Fruit fly (Drosophila melanogaster) whole organism, wandering third instar larva: ENCODE data around the gene CG5079.
A peak's percentile ranks its signal among the peaks of the same experiment; 100 is the strongest.

Source experiments
- Abd-B ChIP-seq: fragments of >200 bp; optimal IDR thresholded peaks from 2 replicates; lab custom pipeline; 2017; ENCODE audit warnings: missing biosample characterization, missing genetic modification characterization
- CG32264 ChIP-seq: fragments of 200-800 bp; sonication (Bioruptor generic); optimal IDR thresholded peaks from 2 replicates; lab custom pipeline; 2016; ENCODE audit warnings: missing biosample characterization, missing genetic modification characterization
- CG9705 ChIP-seq: fragments of 200-800 bp; sonication (Bioruptor generic); optimal IDR thresholded peaks from 2 replicates; lab custom pipeline; 2018; ENCODE audit warnings: missing biosample characterization, mild to moderate bottlenecking, missing genetic modification characterization
- CrebA ChIP-seq: fragments of 200-800 bp; sonication (Bioruptor generic); optimal IDR thresholded peaks from 2 replicates; lab custom pipeline; 2016; ENCODE audit warnings: missing biosample characterization, mild to moderate bottlenecking, missing genetic modification characterization, borderline replicate concordance
- Dfd ChIP-seq: fragments of >200 bp; optimal IDR thresholded peaks from 2 replicates; lab custom pipeline; 2017; ENCODE audit warnings: missing biosample characterization, missing genetic modification characterization
- Dif ChIP-seq: fragments of 200-275, 200-300 bp; sonication (Bioruptor generic); optimal IDR thresholded peaks from 2 replicates; lab custom pipeline; 2018; ENCODE audit warnings: missing biosample characterization, missing genetic modification characterization; ENCODE audit not compliant: partially characterized antibody
- GATAd ChIP-seq: sonication (Bioruptor generic); optimal IDR thresholded peaks from 2 replicates; lab custom pipeline; 2016; ENCODE audit warnings: missing biosample characterization, missing genetic modification characterization
- HLH106 ChIP-seq: fragments of 200-800 bp; optimal IDR thresholded peaks from 3 replicates; lab custom pipeline; 2019; ENCODE audit warnings: missing biosample characterization, mild to moderate bottlenecking, missing genetic modification characterization, moderate library complexity
- Hnf4 ChIP-seq: fragments of 200-800 bp; sonication (Bioruptor generic); optimal IDR thresholded peaks from 2 replicates; lab custom pipeline; 2016; ENCODE audit warnings: missing biosample characterization, mild to moderate bottlenecking, missing genetic modification characterization
- Hr78 ChIP-seq: fragments of >200 bp; optimal IDR thresholded peaks from 2 replicates; lab custom pipeline; 2017; ENCODE audit warnings: missing biosample characterization, missing genetic modification characterization
- Hr83 ChIP-seq: fragments of 200-300 bp; sonication (Bioruptor generic); optimal IDR thresholded peaks from 2 replicates; lab custom pipeline; 2016; ENCODE audit warnings: missing biosample characterization, mild to moderate bottlenecking, missing genetic modification characterization, moderate library complexity; ENCODE audit not compliant: poor library complexity, severe bottlenecking
- Jra ChIP-seq: sonication (Bioruptor generic); optimal IDR thresholded peaks from 2 replicates; lab custom pipeline; 2016; ENCODE audit warnings: missing biosample characterization, missing genetic modification characterization
- Mio ChIP-seq: sonication (Bioruptor generic); optimal IDR thresholded peaks from 2 replicates; lab custom pipeline; 2016; ENCODE audit warnings: missing biosample characterization, missing genetic modification characterization
- Myc ChIP-seq: fragments of >200 bp; optimal IDR thresholded peaks from 2 replicates; lab custom pipeline; 2017
- N ChIP-seq: fragments of >200 bp; optimal IDR thresholded peaks from 2 replicates; lab custom pipeline; 2018; ENCODE audit warnings: missing biosample characterization, missing external identifiers, missing genetic modification characterization
- OdsH ChIP-seq: fragments of 200-800 bp; sonication (Bioruptor generic); optimal IDR thresholded peaks from 2 replicates; lab custom pipeline; 2016; ENCODE audit warnings: missing biosample characterization, mild to moderate bottlenecking, missing genetic modification characterization
- Rel ChIP-seq, 2 experiments: fragments of 200-800 bp; sonication (Bioruptor generic) in 1 of 2; optimal IDR thresholded peaks; 2 replicates in 1 of 2; 3 replicates in 1 of 2; lab custom pipeline; 2016 to 2019; ENCODE audit warnings: mild to moderate bottlenecking in 2 of 2, missing biosample characterization in 2 of 2, missing genetic modification characterization in 2 of 2, moderate library complexity in 1 of 2
- Sp1 ChIP-seq: fragments of 200-800 bp; sonication (Bioruptor generic); optimal IDR thresholded peaks from 3 replicates; lab custom pipeline; 2019; ENCODE audit warnings: missing biosample characterization, mild to moderate bottlenecking, missing genetic modification characterization, moderate library complexity
- Vsx2 ChIP-seq: fragments of 200-300, 225-300 bp; sonication (Bioruptor generic); optimal IDR thresholded peaks from 2 replicates; lab custom pipeline; 2018; ENCODE audit warnings: missing biosample characterization, missing genetic modification characterization; ENCODE audit not compliant: partially characterized antibody
- br ChIP-seq: fragments of 200-800 bp; sonication (Bioruptor generic); optimal IDR thresholded peaks from 2 replicates; lab custom pipeline; 2016; ENCODE audit warnings: missing biosample characterization, missing genetic modification characterization
- brk ChIP-seq: fragments of 200-800 bp; sonication (Bioruptor generic); optimal IDR thresholded peaks from 2 replicates; lab custom pipeline; 2016; ENCODE audit warnings: missing biosample characterization, mild to moderate bottlenecking, missing genetic modification characterization
- dl ChIP-seq, 2 experiments: fragments of 175-275, 200-275 bp in 1 of 2; fragments of 200-275 bp in 1 of 2; sonication (Bioruptor generic); optimal IDR thresholded peaks; lab custom pipeline; 2018; ENCODE audit warnings: mild to moderate bottlenecking in 2 of 2, missing biosample characterization in 2 of 2, missing genetic modification characterization in 2 of 2, moderate library complexity in 2 of 2; ENCODE audit not compliant: partially characterized antibody in 2 of 2, insufficient read depth in 1 of 2
- dmrt93B ChIP-seq: fragments of 200-800 bp; sonication (Bioruptor generic); optimal IDR thresholded peaks from 2 replicates; lab custom pipeline; 2018; ENCODE audit warnings: missing biosample characterization, mild to moderate bottlenecking, missing genetic modification characterization
- dsf ChIP-seq: sonication (Bioruptor generic); optimal IDR thresholded peaks from 2 replicates; lab custom pipeline; 2016; ENCODE audit warnings: missing biosample characterization, missing genetic modification characterization, borderline replicate concordance
- ey ChIP-seq: fragments of 200-800 bp; sonication (Bioruptor generic); optimal IDR thresholded peaks from 2 replicates; lab custom pipeline; 2016; ENCODE audit warnings: missing biosample characterization, missing genetic modification characterization
- foxo ChIP-seq, 2 experiments: fragments of 200-800 bp; sonication (Bioruptor generic); optimal IDR thresholded peaks; 2 replicates in 1 of 2; 3 replicates in 1 of 2; lab custom pipeline; 2016 to 2017; ENCODE audit warnings: missing biosample characterization in 2 of 2, missing genetic modification characterization in 2 of 2
- fru ChIP-seq: fragments of 200-800 bp; sonication (Bioruptor generic); optimal IDR thresholded peaks from 3 replicates; lab custom pipeline; 2016; ENCODE audit warnings: missing biosample characterization, mild to moderate bottlenecking, missing genetic modification characterization
- h ChIP-seq: fragments of 200-800 bp; sonication (Bioruptor generic); optimal IDR thresholded peaks from 3 replicates; lab custom pipeline; 2016; ENCODE audit warnings: missing biosample characterization, mild to moderate bottlenecking, missing genetic modification characterization
- jim ChIP-seq: fragments of 175-275, 200-325 bp; sonication (Bioruptor generic); optimal IDR thresholded peaks from 2 replicates; lab custom pipeline; 2016; ENCODE audit warnings: missing biosample characterization, mild to moderate bottlenecking, missing genetic modification characterization
- lola ChIP-seq: fragments of >200 bp; optimal IDR thresholded peaks from 2 replicates; lab custom pipeline; 2017; ENCODE audit warnings: missing biosample characterization, missing genetic modification characterization
- pan ChIP-seq: fragments of >200 bp; optimal IDR thresholded peaks from 2 replicates; lab custom pipeline; 2017
- psq ChIP-seq: fragments of 200-800 bp; sonication (Bioruptor generic); optimal IDR thresholded peaks from 3 replicates; lab custom pipeline; 2017; ENCODE audit warnings: missing biosample characterization, mild to moderate bottlenecking, missing genetic modification characterization, moderate library complexity
- rgr ChIP-seq: fragments of 200-800 bp; sonication (Bioruptor generic); optimal IDR thresholded peaks from 3 replicates; lab custom pipeline; 2016; ENCODE audit warnings: missing biosample characterization, mild to moderate bottlenecking, missing genetic modification characterization
- sage ChIP-seq: fragments of 200-800 bp; sonication (Bioruptor generic); optimal IDR thresholded peaks from 2 replicates; lab custom pipeline; 2016; ENCODE audit warnings: missing biosample characterization, mild to moderate bottlenecking, missing genetic modification characterization
- sv ChIP-seq: fragments of 200-800 bp; sonication (Bioruptor generic); optimal IDR thresholded peaks from 3 replicates; lab custom pipeline; 2016; ENCODE audit warnings: missing biosample characterization, missing genetic modification characterization
- usp ChIP-seq: fragments of >200 bp; optimal IDR thresholded peaks from 2 replicates; lab custom pipeline; 2017; ENCODE audit warnings: missing biosample characterization, missing genetic modification characterization
- woc ChIP-seq: sonication (Bioruptor generic); optimal IDR thresholded peaks from 2 replicates; lab custom pipeline; 2016; ENCODE audit warnings: missing biosample characterization, mild to moderate bottlenecking, missing genetic modification characterization

CG5079 gene

dm6 chr3R:25647577-25648257, 34.3 kb downstream of the CG5079 start:
- TF ChIP-seq psq (GFP tag; lab: Kevin White, UChicago) (no peak), Vsx2 (GFP tag; lab: Kevin White, UChicago) (no peak), Dif (GFP tag; lab: Kevin White, UChicago) (peak; percentile 34), Dfd (GFP tag; lab: Kevin White, UChicago) (no peak), CG9705 (GFP tag; lab: Kevin White, UChicago) (no peak), Sp1 (GFP tag; lab: Kevin White, UChicago) (peak; percentile 18), fru (GFP tag; lab: Kevin White, UChicago) (peak; percentile 32), dsf (GFP tag; lab: Kevin White, UChicago) (no peak), Hnf4 (peak; percentile 33), woc (GFP tag; lab: Kevin White, UChicago) (peak; percentile 6), HLH106 (tag; lab: Kevin White, UChicago) (no peak), brk (no peak), CrebA (GFP tag; lab: Kevin White, UChicago) (no peak), jim (GFP tag; lab: Kevin White, UChicago) (no peak), pan (lab: Kevin White, UChicago) (no peak), br (GFP tag; lab: Kevin White, UChicago) (peak; percentile 17), sage (no peak), Jra (GFP tag; lab: Kevin White, UChicago) (no peak), h (GFP tag; lab: Kevin White, UChicago) (peak; percentile 50), ey (GFP tag; lab: Kevin White, UChicago) (peak; percentile 13), Hr83 (GFP tag; lab: Kevin White, UChicago) (peak; percentile 23), Myc (no peak), OdsH (no peak), Rel (GFP tag; optimal IDR thresholded peaks at IDR 0.05; lab: Kevin White, UChicago) (no peak), Rel (tag; optimal IDR thresholded peaks at IDR 0.05; lab: Kevin White, UChicago) (peak; percentile 36), sv (no peak), dmrt93B (GFP tag; lab: Kevin White, UChicago) (peak; percentile 4), CG32264 (no peak), rgr (GFP tag; lab: Kevin White, UChicago) (peak; percentile 15)

- no peak for TF ChIP-seq CG32264
- TF ChIP-seq HLH106 (tag; lab: Kevin White, UChicago): peak; percentile 32
- no peak for TF ChIP-seq rgr (GFP tag; lab: Kevin White, UChicago)
- no peak for TF ChIP-seq br (GFP tag; lab: Kevin White, UChicago)
- TF ChIP-seq Jra (GFP tag; lab: Kevin White, UChicago): no peak
- no peak for TF ChIP-seq Sp1 (GFP tag; lab: Kevin White, UChicago)
- TF ChIP-seq dmrt93B (GFP tag; lab: Kevin White, UChicago): no peak
- no peak for TF ChIP-seq Dfd (GFP tag; lab: Kevin White, UChicago)
- no peak for TF ChIP-seq Hr78 (GFP tag; lab: Kevin White, UChicago)
- TF ChIP-seq h (GFP tag; lab: Kevin White, UChicago): no peak
- TF ChIP-seq pan (lab: Kevin White, UChicago): no peak
- TF ChIP-seq lola (GFP tag; lab: Kevin White, UChicago): no peak
- no peak for TF ChIP-seq usp (GFP tag; lab: Kevin White, UChicago)
- TF ChIP-seq Hnf4: no peak
- TF ChIP-seq sv: no peak
- TF ChIP-seq CG9705 (GFP tag; lab: Kevin White, UChicago): no peak
- no peak for TF ChIP-seq woc (GFP tag; lab: Kevin White, UChicago)
- no peak for TF ChIP-seq CrebA (GFP tag; lab: Kevin White, UChicago)
- peak in 1 of 2 experiments; percentile 20 for TF ChIP-seq foxo (GFP tag; optimal IDR thresholded peaks at IDR 0.05; lab: Kevin White, UChicago)
- no peak for TF ChIP-seq ey (GFP tag; lab: Kevin White, UChicago)
- peak; percentile 23 for TF ChIP-seq psq (GFP tag; lab: Kevin White, UChicago)
- no peak for TF ChIP-seq GATAd
- no peak for TF ChIP-seq dl (GFP tag; optimal IDR thresholded peaks at IDR 0.05; lab: Kevin White, UChicago; ENCODE audit: insufficient read depth in 1 of 2, partially characterized antibody in 2 of 2)
- peak; percentile 26 for TF ChIP-seq OdsH
- TF ChIP-seq jim (GFP tag; lab: Kevin White, UChicago): no peak
- TF ChIP-seq Dif (GFP tag; lab: Kevin White, UChicago): no peak
- no peak for TF ChIP-seq Myc
- TF ChIP-seq Abd-B (GFP tag; lab: Kevin White, UChicago): no peak
- no peak for TF ChIP-seq Mio (GFP tag; lab: Kevin White, UChicago)
- no peak for TF ChIP-seq fru (GFP tag; lab: Kevin White, UChicago)
- TF ChIP-seq dsf (GFP tag; lab: Kevin White, UChicago): no peak
- TF ChIP-seq Rel (GFP tag; optimal IDR thresholded peaks at IDR 0.05; lab: Kevin White, UChicago): no peak
- TF ChIP-seq Rel (tag; optimal IDR thresholded peaks at IDR 0.05; lab: Kevin White, UChicago): no peak
- no peak for TF ChIP-seq Hr83 (GFP tag; lab: Kevin White, UChicago)
- no peak for TF ChIP-seq N (GFP tag; lab: Kevin White, UChicago)
- TF ChIP-seq sage: no peak
Observed at dm6 chr3R:25648258-25648606, 34.8 kb downstream of the CG5079 start.
